Fruit fly (Drosophila melanogaster) whole organism: ENCODE data around the gene rdgA.

Source experiments
- Dll ChIP-seq: fragments of >200 bp; optimal IDR thresholded peaks from 2 replicates; lab custom pipeline; 2017
- EcR ChIP-seq, 2 experiments: fragments of >200 bp; optimal IDR thresholded peaks; 2 replicates each; lab custom pipeline; 2017; ENCODE audit warnings: missing biosample characterization in 2 of 2, missing genetic modification characterization in 2 of 2, missing genetic modification reagents in 2 of 2
- pan ChIP-seq: fragments of >200 bp; optimal IDR thresholded peaks from 2 replicates; lab custom pipeline; 2017
- psq ChIP-seq: fragments of >200 bp; optimal IDR thresholded peaks from 2 replicates; lab custom pipeline; 2017
- usp ChIP-seq: fragments of >200 bp; optimal IDR thresholded peaks from 2 replicates; lab custom pipeline; 2017; ENCODE audit warnings: missing biosample characterization, missing genetic modification characterization, mixed read lengths

DNA sequence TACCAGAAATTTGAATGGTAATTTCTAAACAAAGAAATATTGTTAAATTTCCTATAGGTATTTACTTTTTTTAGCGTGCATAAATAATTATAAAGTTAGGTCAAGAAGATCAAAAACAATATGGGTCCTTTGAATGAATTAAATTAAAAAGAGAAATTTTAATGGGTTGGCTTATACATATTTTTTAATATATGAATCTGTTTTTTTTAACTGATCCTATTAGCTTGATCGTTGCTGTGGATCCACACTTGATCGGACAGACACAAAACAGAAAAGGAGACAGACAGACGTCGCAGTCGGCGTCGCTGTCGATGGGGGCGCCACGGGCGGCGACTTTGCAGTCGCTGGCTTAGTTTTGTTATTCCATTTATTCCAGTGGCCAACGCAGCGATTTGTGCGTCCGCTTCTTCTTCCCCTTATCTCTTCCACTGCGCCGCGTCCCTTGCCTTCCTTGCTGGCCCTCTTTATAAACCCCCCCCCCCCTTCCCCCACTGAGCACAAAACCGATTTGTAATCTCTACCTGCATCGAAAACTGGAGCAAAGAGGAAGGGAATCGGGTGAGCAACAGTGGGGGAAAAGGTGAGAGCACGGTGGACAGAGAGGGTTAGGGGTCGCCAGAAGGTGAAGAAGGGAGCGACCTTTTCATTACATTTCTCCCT, 141.0 kb downstream of the rdgA start:
- no peak for TF ChIP-seq usp (GFP tag; lab: Kevin White, UChicago)
- TF ChIP-seq EcR (GFP tag; optimal IDR thresholded peaks at IDR 0.05; lab: Kevin White, UChicago) = no peak
- TF ChIP-seq pan (lab: Kevin White, UChicago) = no peak
- no peak for TF ChIP-seq psq (lab: Kevin White, UChicago)
- TF ChIP-seq Dll = no peak
